Worm (Caenorhabditis elegans): Measurements from ENCODE around the gene clh-5.

clh-5 gene

ce11 chrII:9143795-9144194 lies 45.4 kb upstream of the clh-5 start:
- no peak for TF ChIP-seq nhr-84 (tag; optimal IDR thresholded peaks at IDR 0.05)
- TF ChIP-seq snu-23 (GFP tag; optimal IDR thresholded peaks at IDR 0.05), result no peak
- TF ChIP-seq lir-3 (tag; optimal IDR thresholded peaks at IDR 0.05; ENCODE audit: poor library complexity), result no peak
- TF ChIP-seq efl-1 (optimal IDR thresholded peaks at IDR 0.05), result no peak
- TF ChIP-seq efl-1 (GFP tag; optimal IDR thresholded peaks at IDR 0.05 in 1 of 2), result peak in 1 of 2 experiments; percentile 15
- no peak for TF ChIP-seq lin-14 (GFP tag; optimal IDR thresholded peaks at IDR 0.05)
- TF ChIP-seq egl-27 (tag; optimal IDR thresholded peaks at IDR 0.05), result no peak
- TF ChIP-seq ztf-4 (tag; optimal IDR thresholded peaks at IDR 0.05), result no peak

- TF ChIP-seq fkh-8 (tag; optimal IDR thresholded peaks at IDR 0.05) (peak; percentile 57), dpl-1 (GFP tag; optimal IDR thresholded peaks at IDR 0.05) (no peak)
Observed at ce11 chrII:9141110-9141509, 42.7 kb upstream of the clh-5 start.

- no peak for TF ChIP-seq nhr-28 (tag; optimal IDR thresholded peaks at IDR 0.05)
- TF ChIP-seq blmp-1 (tag; optimal IDR thresholded peaks at IDR 0.05), result no peak
- peak; percentile 21 for TF ChIP-seq nhr-47 (tag; optimal IDR thresholded peaks at IDR 0.05)
- TF ChIP-seq ces-1 (GFP tag; optimal IDR thresholded peaks at IDR 0.05), result no peak
- no peak for TF ChIP-seq pag-3 (tag; optimal IDR thresholded peaks at IDR 0.05; ENCODE audit: borderline replicate concordance, insufficient read depth)
- TF ChIP-seq hlh-4 (tag; optimal IDR thresholded peaks at IDR 0.05), result peak; percentile 90
- TF ChIP-seq mdl-1 (tag; optimal IDR thresholded peaks at IDR 0.05), result no peak
- no peak for TF ChIP-seq ceh-82 (tag; optimal IDR thresholded peaks at IDR 0.05)
- TF ChIP-seq ztf-11 (tag; optimal IDR thresholded peaks at IDR 0.05), result no peak
- TF ChIP-seq ztf-4 (tag; optimal IDR thresholded peaks at IDR 0.05), result no peak
- TF ChIP-seq lir-3 (tag; optimal IDR thresholded peaks at IDR 0.05; ENCODE audit: poor library complexity), result no peak
- TF ChIP-seq nhr-237 (tag; optimal IDR thresholded peaks at IDR 0.05), result no peak
- TF ChIP-seq hlh-17 (GFP tag; optimal IDR thresholded peaks at IDR 0.05; ENCODE audit: borderline replicate concordance), result no peak
- TF ChIP-seq ets-5 (GFP tag; IDR thresholded peaks at IDR 0.05), result no peak
- peak; percentile 29 for TF ChIP-seq fkh-8 (tag; optimal IDR thresholded peaks at IDR 0.05)
- no peak for TF ChIP-seq dsc-1 (tag; optimal IDR thresholded peaks at IDR 0.05)
- TF ChIP-seq nhr-71 (tag; optimal IDR thresholded peaks at IDR 0.05), result no peak
Observed at ce11 chrII:9139172-9139700, 40.8 kb upstream of the clh-5 start, which contains the start of gene Y9C2UA.1. Gene Y9C2UA.1, plus strand, starts transcription at chrII:9139650.

- TF ChIP-seq unc-62 (GFP tag; optimal IDR thresholded peaks at IDR 0.05), result no peak
- TF ChIP-seq grh-1 (GFP tag; IDR thresholded peaks at IDR 0.05), result no peak
- TF ChIP-seq nhr-90 (tag; optimal IDR thresholded peaks at IDR 0.05; ENCODE audit: poor library complexity), result no peak
- no peak for TF ChIP-seq nhr-71 (tag; optimal IDR thresholded peaks at IDR 0.05)
- TF ChIP-seq nhr-11 (tag; optimal IDR thresholded peaks at IDR 0.05), result no peak
- TF ChIP-seq sptf-1 (tag; optimal IDR thresholded peaks at IDR 0.05), result no peak
- no peak for TF ChIP-seq unc-98 (GFP tag; IDR thresholded peaks at IDR 0.05)
- TF ChIP-seq zip-4 (GFP tag; optimal IDR thresholded peaks at IDR 0.05), result no peak
- no peak for TF ChIP-seq nhr-20 (tag; optimal IDR thresholded peaks at IDR 0.05)
- no peak for TF ChIP-seq unc-86 (tag; optimal IDR thresholded peaks at IDR 0.05)
- no peak for TF ChIP-seq sox-4 (tag; optimal IDR thresholded peaks at IDR 0.05)
- no peak for TF ChIP-seq sup-37 (GFP tag; optimal IDR thresholded peaks at IDR 0.05)
- no peak for TF ChIP-seq ceh-63 (GFP tag; optimal IDR thresholded peaks at IDR 0.05)
- TF ChIP-seq mep-1 (tag; optimal IDR thresholded peaks at IDR 0.05), result no peak
- TF ChIP-seq ceh-82 (tag; optimal IDR thresholded peaks at IDR 0.05), result no peak
- no peak for TF ChIP-seq lin-35 (GFP tag; optimal IDR thresholded peaks at IDR 0.05)
- no peak for TF ChIP-seq elt-3 (tag; optimal IDR thresholded peaks at IDR 0.05)
Observed at ce11 chrII:9137803-9138202, 39.4 kb upstream of the clh-5 start, which contains the start of gene C16D2.3. Gene C16D2.3, plus strand, starts transcription at chrII:9138103.
